Fruit fly (Drosophila melanogaster) ovary, adult (tissue): ENCODE results near the gene eRF1.

Experiments used
- CG17801 ChIP-seq: fragments of 200-800 bp; optimal IDR thresholded peaks from 2 replicates; lab custom pipeline; 2019; ENCODE audit warnings: missing biosample characterization, mild to moderate bottlenecking, missing genetic modification characterization, moderate library complexity; ENCODE audit not compliant: partially characterized antibody

Gene eRF1

dm6 chr3L:20384086-20384810 lies 36.1 kb downstream of the eRF1 start, which contains the start of the genes CG5498 and fbl:
Gene CG5498, minus strand, starts transcription at chr3L:20384109.
Gene fbl, plus strand, starts transcription at chr3L:20384429.
- TF ChIP-seq CG17801 (GFP tag; lab: Kevin White, UChicago): peak; percentile 76

DNA sequence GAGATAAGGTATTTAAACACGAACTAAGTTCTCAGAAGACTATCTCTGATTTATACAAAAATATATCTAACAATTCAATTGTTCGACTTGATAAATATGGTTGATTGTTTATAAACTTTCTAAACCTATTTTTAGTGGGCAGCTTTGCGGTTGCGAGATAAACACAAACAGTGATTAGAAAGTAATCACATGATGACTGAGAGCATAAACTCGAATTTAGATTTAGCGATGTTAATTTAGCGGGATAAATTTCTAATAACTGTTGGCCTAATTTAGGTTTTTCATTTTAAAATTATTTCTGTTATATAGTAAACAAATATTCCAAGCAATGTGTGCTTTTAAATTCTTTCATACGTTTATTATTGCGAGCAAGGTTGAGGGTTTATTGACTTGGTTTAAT lies 36.9 kb downstream of the eRF1 start:
- no peak for TF ChIP-seq CG17801 (GFP tag; lab: Kevin White, UChicago)

- no peak for TF ChIP-seq CG17801 (GFP tag; lab: Kevin White, UChicago)
Observed at dm6 chr3L:20385408-20385807, 37.3 kb downstream of the eRF1 start.

- TF ChIP-seq CG17801 (GFP tag; lab: Kevin White, UChicago): no peak
Observed at dm6 chr3L:20385969-20386370, 37.8 kb downstream of the eRF1 start.

DNA sequence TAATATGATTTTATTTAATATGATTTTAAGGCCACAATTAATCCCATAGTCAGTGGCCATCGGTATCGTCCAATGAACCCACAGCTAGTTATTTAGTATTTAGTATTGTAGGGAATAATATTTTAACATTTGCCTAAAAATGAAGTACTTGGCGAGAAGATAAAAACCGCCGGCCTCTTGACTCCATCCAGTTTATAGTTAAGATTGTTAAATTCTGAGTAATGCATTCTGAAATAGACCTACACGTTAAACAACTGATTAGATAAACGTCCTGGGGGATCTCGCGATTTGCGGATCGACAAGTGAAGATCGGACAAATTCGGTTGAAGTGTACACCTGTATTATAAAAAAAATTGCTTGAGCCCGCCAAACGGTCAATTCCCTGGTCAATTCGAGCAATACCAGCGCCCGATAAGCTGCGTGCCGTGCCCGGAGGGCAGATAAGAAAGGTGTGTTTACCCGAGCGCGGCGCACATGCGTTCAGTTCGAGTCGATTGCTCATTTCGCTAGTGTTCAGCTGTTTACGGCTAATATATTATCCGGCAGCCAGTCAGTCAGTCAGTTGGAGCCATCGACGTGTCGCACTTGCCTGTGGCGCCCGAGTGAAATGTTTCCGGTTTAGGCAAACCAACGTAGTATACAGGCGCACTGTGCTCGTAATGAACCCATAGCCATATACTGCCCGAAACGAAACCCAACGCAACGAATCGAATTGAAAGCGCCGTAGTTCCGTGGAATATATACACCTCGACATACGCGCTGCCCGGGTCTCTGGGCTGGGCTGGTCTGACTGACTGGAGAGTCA lies 39.1 kb downstream of the eRF1 start:
- TF ChIP-seq CG17801 (GFP tag; lab: Kevin White, UChicago): no peak

- no peak for TF ChIP-seq CG17801 (GFP tag; lab: Kevin White, UChicago)
Observed at dm6 chr3L:20387843-20388163, 39.6 kb downstream of the eRF1 start.

DNA sequence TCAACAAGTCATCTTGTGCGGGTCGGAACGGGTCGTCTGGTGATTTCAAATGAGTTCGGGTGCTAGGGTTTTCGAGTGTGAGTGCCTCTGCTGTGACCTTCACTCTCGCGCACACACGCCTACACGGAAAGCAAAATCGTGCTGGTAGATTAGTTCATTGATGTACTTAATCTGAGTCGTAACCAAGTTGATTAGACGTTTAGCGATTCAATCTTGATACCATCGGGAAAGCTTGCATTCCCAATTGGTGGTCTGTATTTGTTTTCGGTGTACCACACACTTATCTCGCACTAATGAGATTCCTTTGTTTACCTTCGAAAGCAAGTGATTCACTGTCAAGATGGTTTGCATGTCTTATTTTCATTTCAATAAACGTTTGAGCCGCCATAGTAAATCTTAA lies 40.8 kb downstream of the eRF1 start:
- TF ChIP-seq CG17801 (GFP tag; lab: Kevin White, UChicago): no peak

DNA sequence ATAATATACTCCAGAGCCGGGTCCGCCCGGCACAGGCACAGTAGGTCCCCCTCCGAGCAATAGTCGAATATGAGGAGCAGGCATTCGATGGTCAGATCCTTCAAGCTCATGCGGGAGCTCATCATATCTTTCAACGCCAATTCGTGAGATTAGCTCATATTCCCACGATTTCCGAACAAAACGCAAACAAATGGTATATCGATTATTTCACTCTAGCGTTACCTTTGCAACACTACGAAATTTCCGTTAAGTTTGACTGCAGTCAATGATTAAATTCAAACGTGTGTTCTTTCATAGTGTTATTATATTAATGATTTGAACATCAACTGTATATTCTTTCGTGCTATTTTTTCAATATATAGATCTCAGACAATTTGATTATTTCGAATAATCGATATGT lies 45.2 kb downstream of the eRF1 start, which contains the start of gene CG33969:
Gene CG33969 (minus strand): TSS at position 197 of the 400 bp plus-strand sequence.
- peak; percentile 2 for TF ChIP-seq CG17801 (GFP tag; lab: Kevin White, UChicago)

dm6 chr3L:20395257-20395909 lies 47.2 kb downstream of the eRF1 start:
- peak; percentile 75 for TF ChIP-seq CG17801 (GFP tag; lab: Kevin White, UChicago)

dm6 chr3L:20396047-20396446 lies 47.9 kb downstream of the eRF1 start:
- TF ChIP-seq CG17801 (GFP tag; lab: Kevin White, UChicago): no peak

dm6 chr3L:20397770-20398169 lies 49.6 kb downstream of the eRF1 start:
- no peak for TF ChIP-seq CG17801 (GFP tag; lab: Kevin White, UChicago)

DNA sequence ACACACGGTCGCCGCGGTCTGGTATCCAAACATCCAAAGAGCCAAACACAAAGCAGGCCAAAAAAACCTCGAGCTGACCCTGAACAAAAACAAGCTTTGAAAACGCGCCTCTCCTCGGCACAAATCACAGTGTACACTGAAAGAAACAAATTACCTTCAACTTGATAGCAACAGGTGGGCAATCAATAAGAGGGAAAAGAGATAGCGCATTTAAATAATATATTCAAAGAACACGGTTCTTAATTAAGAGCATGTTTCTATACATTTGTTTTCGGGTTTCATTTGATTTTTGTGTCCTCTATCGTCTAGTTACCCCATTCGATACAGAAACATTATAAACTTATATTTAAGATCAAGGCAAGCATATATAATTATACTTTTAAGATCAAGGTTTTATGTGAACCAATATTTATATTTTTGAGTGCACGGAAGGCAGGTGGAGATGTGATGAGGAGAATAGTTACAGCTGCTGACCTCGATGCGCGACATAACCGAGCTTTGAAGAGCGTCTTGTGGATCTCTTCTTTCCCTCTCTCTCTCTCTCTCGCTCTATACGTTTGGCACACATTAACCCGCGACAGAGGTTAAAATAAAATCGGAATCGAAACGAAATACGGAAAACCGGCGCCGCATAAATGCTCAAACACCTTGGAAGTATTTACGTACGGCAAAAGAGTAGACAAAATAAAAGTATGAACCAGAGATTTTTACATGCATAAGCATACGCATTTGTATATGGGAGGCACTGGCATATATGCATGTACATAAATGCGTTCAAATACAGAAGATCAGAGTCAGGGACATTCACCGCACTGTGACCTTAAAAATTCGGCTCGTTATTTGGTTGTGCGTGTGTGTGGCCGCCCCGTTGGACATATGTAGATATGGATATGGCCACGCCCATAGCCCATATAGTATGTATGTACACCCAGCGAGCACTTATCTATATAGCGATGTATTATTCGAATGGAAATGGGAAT lies 50.4 kb downstream of the eRF1 start:
- TF ChIP-seq CG17801 (GFP tag; lab: Kevin White, UChicago): peak; percentile 60

- TF ChIP-seq CG17801 (GFP tag; lab: Kevin White, UChicago): peak; percentile 88
Observed at dm6 chr3L:20399550-20400109, 51.5 kb downstream of the eRF1 start.

- TF ChIP-seq CG17801 (GFP tag; lab: Kevin White, UChicago): no peak
Observed at dm6 chr3L:20400515-20400914, 52.4 kb downstream of the eRF1 start.
